Worm (Caenorhabditis elegans): ENCODE data around the gene Y44A6D.3.

DNA sequence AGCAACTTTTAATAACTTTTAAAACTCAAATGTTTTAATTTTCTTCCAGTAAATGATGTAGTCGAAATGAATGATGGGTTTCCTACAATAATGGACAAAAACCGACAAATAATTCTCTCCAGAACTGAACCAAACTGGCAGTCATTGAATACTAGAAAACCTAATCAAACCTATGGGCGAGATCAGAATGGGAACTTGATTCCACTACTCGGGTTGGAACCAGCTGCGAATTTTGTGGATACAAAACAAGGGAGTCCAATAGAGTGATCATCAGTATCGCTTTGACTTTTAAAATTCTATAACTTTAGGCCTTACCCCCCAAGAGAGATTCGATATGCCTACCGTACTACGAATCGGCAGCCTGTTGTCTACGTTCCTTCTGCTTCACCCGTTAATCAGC, 34.4 kb upstream of the Y44A6D.3 start:
- no peak for TF ChIP-seq lin-15B (tag; optimal IDR thresholded peaks at IDR 0.05)
- no peak for TF ChIP-seq lin-13 (GFP tag; optimal IDR thresholded peaks at IDR 0.05)
- TF ChIP-seq mxl-3 (GFP tag; optimal IDR thresholded peaks at IDR 0.05) = no peak
- TF ChIP-seq mdt-29 (GFP tag; IDR thresholded peaks at IDR 0.05) = no peak
- no peak for TF ChIP-seq cey-2 (tag; optimal IDR thresholded peaks at IDR 0.05; ENCODE audit: borderline replicate concordance, insufficient read depth)
- TF ChIP-seq nhr-237 (tag; optimal IDR thresholded peaks at IDR 0.05) = no peak
- TF ChIP-seq jun-1 (tag; optimal IDR thresholded peaks at IDR 0.05) = no peak
- TF ChIP-seq ama-1 (optimal IDR thresholded peaks at IDR 0.05) = no peak
- TF ChIP-seq mes-2 (tag; optimal IDR thresholded peaks at IDR 0.05; ENCODE audit: poor library complexity, severe bottlenecking) = no peak
- no peak for TF ChIP-seq sdz-12 (GFP tag; optimal IDR thresholded peaks at IDR 0.05)
- TF ChIP-seq nhr-11 (tag; optimal IDR thresholded peaks at IDR 0.05) = no peak
- TF ChIP-seq aly-2 (tag; optimal IDR thresholded peaks at IDR 0.05) = no peak
- no peak for TF ChIP-seq ztf-11 (tag; optimal IDR thresholded peaks at IDR 0.05)

Measured in whole organism, L4 larva.